Fruit fly (Drosophila melanogaster): ENCODE data around the gene mex1.

The mex1 gene

dm6 chr3L:15537916-15538581 is 18.7 kb upstream of the mex1 start (continued):
- TF ChIP-seq CG9797 (GFP tag; optimal IDR thresholded peaks at IDR 0.05) (no peak), mld (GFP tag; IDR thresholded peaks at IDR 0.05; ENCODE audit: partially characterized antibody) (no peak), NfI (GFP tag; optimal IDR thresholded peaks at IDR 0.05) (peak; percentile 32), cad (GFP tag; optimal IDR thresholded peaks at IDR 0.05) (no peak), toy (GFP tag; IDR thresholded peaks at IDR 0.05) (0 out of 2 replicates have a peak, but pooled peaks have one; percentile 16), dimm (GFP tag; IDR thresholded peaks at IDR 0.05) (no peak), bbx (GFP tag; IDR thresholded peaks at IDR 0.05; ENCODE audit: partially characterized antibody) (no peak), kah (GFP tag; optimal IDR thresholded peaks at IDR 0.05) (peak; percentile 41), grau (tag; optimal IDR thresholded peaks at IDR 0.05) (peak; percentile 78), HmgZ (tag; optimal IDR thresholded peaks at IDR 0.05) (no peak), CG10565 (GFP tag; optimal IDR thresholded peaks at IDR 0.05) (no peak), ato (GFP tag; IDR thresholded peaks at IDR 0.05; ENCODE audit: partially characterized antibody) (no peak), H15 (GFP tag; IDR thresholded peaks at IDR 0.05) (no peak), CG7786 (GFP tag; optimal IDR thresholded peaks at IDR 0.05) (no peak), sd (tag; optimal IDR thresholded peaks at IDR 0.05) (peak; percentile 4), sc (optimal IDR thresholded peaks at IDR 0.05) (no peak), sc (GFP tag; optimal IDR thresholded peaks at IDR 0.05) (peak; percentile 69), CG4282 (GFP tag; optimal IDR thresholded peaks at IDR 0.05) (no peak), CG1647 (GFP tag; optimal IDR thresholded peaks at IDR 0.05) (peak; percentile 19), CG13894 (tag; optimal IDR thresholded peaks at IDR 0.05) (no peak), fu2 (GFP tag; optimal IDR thresholded peaks at IDR 0.05) (peak; percentile 16), phol (tag; optimal IDR thresholded peaks at IDR 0.05) (peak; percentile 84), Opbp (GFP tag; IDR thresholded peaks at IDR 0.05; ENCODE audit: partially characterized antibody) (no peak), jing (GFP tag; optimal IDR thresholded peaks at IDR 0.05) (peak; percentile 23), row (GFP tag; IDR thresholded peaks at IDR 0.05) (peak; percentile 67), CHES-1-like (GFP tag; optimal IDR thresholded peaks at IDR 0.05) (peak; percentile 7), pb (GFP tag; optimal IDR thresholded peaks at IDR 0.05) (no peak), HLH4C (GFP tag; IDR thresholded peaks at IDR 0.05; ENCODE audit: partially characterized antibody) (no peak), CG10267 (tag; optimal IDR thresholded peaks at IDR 0.05) (peak; percentile 63), corto (GFP tag; optimal IDR thresholded peaks at IDR 0.05) (no peak), CG33557 (GFP tag; optimal IDR thresholded peaks at IDR 0.05) (peak; percentile 46), CG2712 (tag; optimal IDR thresholded peaks at IDR 0.05) (peak; percentile 80), Doc3 (GFP tag; IDR thresholded peaks at IDR 0.05; ENCODE audit: partially characterized antibody) (no peak), Antp (GFP tag; optimal IDR thresholded peaks at IDR 0.05) (no peak), repo (GFP tag; optimal IDR thresholded peaks at IDR 0.05) (no peak), slou (GFP tag; optimal IDR thresholded peaks at IDR 0.05) (no peak), CG10654 (GFP tag; optimal IDR thresholded peaks at IDR 0.05) (peak; percentile 33), CG17385 (GFP tag; optimal IDR thresholded peaks at IDR 0.05) (peak; percentile 63), CG6272 (GFP tag; IDR thresholded peaks at IDR 0.05) (peak; percentile 37; the same call in 1 of the 2 replicates), fd64A (GFP tag; optimal IDR thresholded peaks at IDR 0.05) (no peak), CG3065 (GFP tag; optimal IDR thresholded peaks at IDR 0.05) (no peak), bowl (GFP tag; IDR thresholded peaks at IDR 0.05) (no peak), CG17359 (tag; optimal IDR thresholded peaks at IDR 0.05) (peak; percentile 62), CG10959 (GFP tag; IDR thresholded peaks at IDR 0.05) (no peak), CG4404 (GFP tag; IDR thresholded peaks at IDR 0.05) (peak; percentile 50), CG8388 (GFP tag; optimal IDR thresholded peaks at IDR 0.05) (peak; percentile 77), bcd (GFP tag; optimal IDR thresholded peaks at IDR 0.05) (peak; percentile 66), crol (GFP tag; IDR thresholded peaks at IDR 0.05) (no peak), Scr (GFP tag; IDR thresholded peaks at IDR 0.05; ENCODE audit: partially characterized antibody) (no peak), CG34422 (GFP tag; IDR thresholded peaks at IDR 0.05) (no peak)

Measured in whole organism, embryonic.